Worm (Caenorhabditis elegans) whole organism, L3 larva: ENCODE measurements around the gene stc-1.

Experiments
- ceh-9 ChIP-seq: sonication (generic microtip); optimal IDR thresholded peaks from 2 replicates; lab custom pipeline; 2018; ENCODE audit warnings: missing biosample characterization, missing genetic modification characterization
- nhr-25 ChIP-seq: sonication (generic microtip); optimal IDR thresholded peaks from 2 replicates; lab custom pipeline; 2017; ENCODE audit warnings: missing biosample characterization, missing genetic modification characterization

ce11 chrII:8593840-8594625 is 28.1 kb upstream of the stc-1 start, which contains the start of gene aptf-3:
- TF ChIP-seq ceh-9 (tag; lab: Kevin White, UChicago), result no peak
- TF ChIP-seq nhr-25 (tag; lab: Kevin White, UChicago), result no peak
